Fruit fly (Drosophila melanogaster) whole organism, embryonic: ENCODE data around the gene fw.
A peak's percentile ranks its signal among the peaks of the same experiment; 100 is the strongest.

Source experiments
- Abd-B ChIP-seq: fragments of 200-800 bp; sonication (Bioruptor generic); optimal IDR thresholded peaks from 2 replicates; lab custom pipeline; 2018; ENCODE audit warnings: missing biosample characterization, mild to moderate bottlenecking, missing genetic modification characterization, moderate library complexity
- Bgb ChIP-seq: fragments of 200-800 bp; sonication (Bioruptor generic); IDR thresholded peaks from 2 replicates; pipeline ENCODE4 v1.3.6; 2022; ENCODE audit warnings: missing biosample characterization, missing genetic modification characterization; ENCODE audit not compliant: partially characterized antibody
- Bteb2 ChIP-seq: fragments of 200-800 bp; sonication (Bioruptor generic); optimal IDR thresholded peaks from 2 replicates; lab custom pipeline; 2016; ENCODE audit warnings: missing biosample characterization, missing genetic modification characterization
- C15 ChIP-seq: fragments of 200-800 bp; sonication (Bioruptor generic); IDR thresholded peaks from 3 replicates; pipeline ENCODE4 v1.3.6; 2022; ENCODE audit warnings: missing biosample characterization, missing genetic modification characterization
- CG11560 ChIP-seq: fragments of 200-800 bp; sonication (Bioruptor generic); IDR thresholded peaks from 3 replicates; pipeline ENCODE4 v1.3.6; 2022; ENCODE audit warnings: missing biosample characterization, missing genetic modification characterization
- CG12391 ChIP-seq: fragments of 200-800 bp; sonication (Bioruptor generic); optimal IDR thresholded peaks from 3 replicates; lab custom pipeline; 2018; ENCODE audit warnings: missing biosample characterization, mild to moderate bottlenecking, missing genetic modification characterization, moderate library complexity
- CG15479 ChIP-seq: fragments of 200-800 bp; sonication (Bioruptor generic); optimal IDR thresholded peaks from 3 replicates; lab custom pipeline; 2019; ENCODE audit warnings: missing biosample characterization, mild to moderate bottlenecking, missing genetic modification characterization, moderate library complexity
- CG16813 ChIP-seq: fragments of 200-800 bp; sonication (Bioruptor generic); IDR thresholded peaks from 3 replicates; pipeline ENCODE4 v1.3.6; 2022; ENCODE audit warnings: missing biosample characterization, missing genetic modification characterization; ENCODE audit not compliant: partially characterized antibody
- CG16815 ChIP-seq: fragments of 200-800 bp; sonication (Bioruptor generic); optimal IDR thresholded peaks from 3 replicates; lab custom pipeline; 2017; ENCODE audit warnings: missing biosample characterization, mild to moderate bottlenecking, missing genetic modification characterization
- CG17186 ChIP-seq: fragments of 200-800 bp; sonication (Bioruptor generic); optimal IDR thresholded peaks from 3 replicates; lab custom pipeline; 2017; ENCODE audit warnings: missing biosample characterization, missing genetic modification reagents, missing genetic modification characterization
- CG3281 ChIP-seq: fragments of 200-800 bp; sonication (Bioruptor generic); optimal IDR thresholded peaks from 3 replicates; lab custom pipeline; 2017; ENCODE audit warnings: missing biosample characterization, mild to moderate bottlenecking, missing genetic modification characterization
- CG34224 ChIP-seq: fragments of 200-800 bp; sonication (Bioruptor generic); IDR thresholded peaks from 3 replicates; pipeline ENCODE4 v1.3.6; 2022; ENCODE audit warnings: missing biosample characterization, missing genetic modification characterization; ENCODE audit not compliant: partially characterized antibody
- CG5245 ChIP-seq: fragments of 200-800 bp; sonication (Bioruptor generic); optimal IDR thresholded peaks from 3 replicates; lab custom pipeline; 2016; ENCODE audit warnings: missing biosample characterization, missing genetic modification characterization
- CG6272 ChIP-seq: fragments of 200-800 bp; sonication (Bioruptor generic); IDR thresholded peaks from 2 replicates; pipeline ENCODE4 v1.3.6; 2022; ENCODE audit warnings: missing biosample characterization, missing genetic modification characterization
- D19B ChIP-seq: fragments of 200-800 bp; sonication (Bioruptor generic); optimal IDR thresholded peaks from 2 replicates; lab custom pipeline; 2017; ENCODE audit warnings: missing biosample characterization, mild to moderate bottlenecking, missing genetic modification characterization
- Dll ChIP-seq: fragments of 200-800 bp; sonication (Bioruptor generic); IDR thresholded peaks from 4 replicates; pipeline ENCODE4 v1.3.6; 2022; ENCODE audit warnings: missing biosample characterization, missing genetic modification characterization; ENCODE audit not compliant: partially characterized antibody
- Elba2 ChIP-seq: fragments of 200-800 bp; sonication (Bioruptor generic); optimal IDR thresholded peaks from 3 replicates; lab custom pipeline; 2016; ENCODE audit warnings: missing biosample characterization, missing genetic modification characterization
- Ets97D ChIP-seq: fragments of 200-800 bp; sonication (Bioruptor generic); optimal IDR thresholded peaks from 3 replicates; lab custom pipeline; 2016; ENCODE audit warnings: missing biosample characterization, missing genetic modification characterization
- Gsc ChIP-seq: fragments of 200-800 bp; sonication (Bioruptor generic); IDR thresholded peaks from 2 replicates; pipeline ENCODE4 v1.3.6; 2022; ENCODE audit warnings: missing biosample characterization, missing genetic modification characterization
- HLH3B ChIP-seq: fragments of 200-800 bp; sonication (Bioruptor generic); IDR thresholded peaks from 2 replicates; pipeline ENCODE4 v1.3.6; 2022; ENCODE audit warnings: missing biosample characterization, missing genetic modification characterization
- Hand ChIP-seq: fragments of 200-800 bp; sonication (Bioruptor generic); optimal IDR thresholded peaks from 2 replicates; lab custom pipeline; 2017; ENCODE audit warnings: mild to moderate bottlenecking, missing biosample characterization, missing genetic modification reagents, missing genetic modification characterization
- Hr51 ChIP-seq, 2 experiments: fragments of 200-800 bp; sonication (Bioruptor generic); optimal IDR thresholded peaks; 2 replicates in 1 of 2; 3 replicates in 1 of 2; lab custom pipeline; 2016 to 2018; ENCODE audit warnings: missing biosample characterization in 2 of 2, missing genetic modification characterization in 2 of 2, mild to moderate bottlenecking in 1 of 2, moderate library complexity in 1 of 2
- Hsf ChIP-seq: fragments of 200-800 bp; sonication (Bioruptor generic); optimal IDR thresholded peaks from 3 replicates; lab custom pipeline; 2016; ENCODE audit warnings: missing biosample characterization, missing genetic modification characterization
- Meics ChIP-seq: fragments of 200-800 bp; sonication (Bioruptor generic); optimal IDR thresholded peaks from 2 replicates; lab custom pipeline; 2017; ENCODE audit warnings: missing biosample characterization, mild to moderate bottlenecking, missing genetic modification characterization
- YL-1 ChIP-seq: fragments of 200-800 bp; sonication (Bioruptor generic); optimal IDR thresholded peaks from 3 replicates; lab custom pipeline; 2017; ENCODE audit warnings: missing biosample characterization, mild to moderate bottlenecking, missing genetic modification characterization
- ab ChIP-seq: fragments of 200-800 bp; sonication (Bioruptor generic); optimal IDR thresholded peaks from 2 replicates; lab custom pipeline; 2016; ENCODE audit warnings: missing biosample characterization, missing genetic modification characterization
- chm ChIP-seq: fragments of 200-800 bp; sonication (Bioruptor generic); IDR thresholded peaks from 2 replicates; pipeline ENCODE4 v1.3.6; 2022; ENCODE audit warnings: missing biosample characterization, missing genetic modification characterization
- fd3F ChIP-seq: fragments of 200-800 bp; sonication (Bioruptor generic); optimal IDR thresholded peaks from 2 replicates; lab custom pipeline; 2018; ENCODE audit warnings: missing biosample characterization, mild to moderate bottlenecking, missing genetic modification characterization, moderate library complexity
- fru ChIP-seq: fragments of >200 bp; optimal IDR thresholded peaks from 2 replicates; lab custom pipeline; 2017
- nerfin-1 ChIP-seq: fragments of 200-800 bp; sonication (Bioruptor generic); optimal IDR thresholded peaks from 3 replicates; lab custom pipeline; 2019; ENCODE audit warnings: missing biosample characterization, mild to moderate bottlenecking, missing genetic modification characterization, moderate library complexity
- pzg ChIP-seq: fragments of 200-800 bp; sonication (Bioruptor generic); optimal IDR thresholded peaks from 3 replicates; lab custom pipeline; 2018; ENCODE audit warnings: missing biosample characterization, mild to moderate bottlenecking, missing genetic modification characterization, moderate library complexity
- sens-2 ChIP-seq: fragments of 200-800 bp; sonication (Bioruptor generic); IDR thresholded peaks from 2 replicates; pipeline ENCODE4 v1.3.6; 2022; ENCODE audit warnings: missing biosample characterization, missing genetic modification characterization
- sim ChIP-seq: fragments of 200-800 bp; sonication (Bioruptor generic); IDR thresholded peaks from 2 replicates; pipeline ENCODE4 v1.3.6; 2022; ENCODE audit warnings: missing biosample characterization, missing genetic modification characterization
- sob ChIP-seq: fragments of 200-800 bp; sonication (Bioruptor generic); IDR thresholded peaks from 2 replicates; pipeline ENCODE4 v1.3.6; 2022; ENCODE audit warnings: missing biosample characterization, missing genetic modification characterization
- sug ChIP-seq: fragments of 200-800 bp; optimal IDR thresholded peaks from 2 replicates; lab custom pipeline; 2019; ENCODE audit warnings: missing biosample characterization, mild to moderate bottlenecking, missing genetic modification characterization, moderate library complexity
- tll ChIP-seq, 2 experiments: fragments of 200-800 bp in 1 of 2; fragments of >200 bp in 1 of 2; sonication (Bioruptor generic) in 1 of 2; optimal IDR thresholded peaks; 2 replicates each; lab custom pipeline; 2017 to 2019; ENCODE audit warnings: missing biosample characterization in 2 of 2, missing genetic modification characterization in 2 of 2, mild to moderate bottlenecking in 1 of 2, moderate library complexity in 1 of 2
- trem ChIP-seq: fragments of 200-800 bp; optimal IDR thresholded peaks from 3 replicates; lab custom pipeline; 2019; ENCODE audit warnings: missing biosample characterization, mild to moderate bottlenecking, missing genetic modification characterization, moderate library complexity
- zen ChIP-seq: fragments of 200-800 bp; sonication (Bioruptor generic); optimal IDR thresholded peaks from 3 replicates; lab custom pipeline; 2018; ENCODE audit warnings: missing biosample characterization, mild to moderate bottlenecking, missing genetic modification characterization, moderate library complexity

Gene fw

dm6 chrX:11992668-11993067, 11.0 kb downstream of the fw start, which contains the start of gene CG18130:
CG18130 (minus strand) TSS chrX:11992768.
- TF ChIP-seq Ets97D (GFP tag; lab: Kevin White, UChicago), result no peak
- TF ChIP-seq CG34224 (GFP tag; lab: Robert Waterston, UW), result no peak
- TF ChIP-seq CG5245, result no peak
- no peak for TF ChIP-seq ab
- TF ChIP-seq sens-2 (GFP tag; lab: Robert Waterston, UW), result no peak
- TF ChIP-seq trem (tag; lab: Kevin White, UChicago), result no peak
- no peak for TF ChIP-seq CG16815 (GFP tag; lab: Kevin White, UChicago)
- no peak for TF ChIP-seq YL-1 (GFP tag; lab: Kevin White, UChicago)
- TF ChIP-seq, all 482 proteins: peak for 0

DNA sequence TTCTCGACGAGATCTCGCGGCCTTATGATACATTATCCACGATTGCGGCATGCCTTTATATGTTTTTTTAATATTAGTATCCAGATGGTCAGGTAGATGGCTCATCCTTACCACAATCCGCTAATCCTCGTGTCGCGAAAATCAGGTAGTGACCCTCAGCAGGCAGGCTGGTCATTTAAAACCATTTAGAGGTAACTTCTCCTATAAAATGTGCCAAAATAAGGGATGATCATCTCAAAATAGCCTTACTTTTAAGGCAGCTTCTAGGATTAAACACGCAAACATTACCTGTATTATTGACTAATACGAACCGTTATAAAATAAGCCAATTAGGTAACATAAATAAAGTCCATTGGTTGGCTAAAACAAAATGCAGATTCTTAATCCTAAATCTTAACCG, 14.8 kb downstream of the fw start, which contains the start of gene tsg:
Gene tsg (minus strand): TSS at position 37 of the 400 bp plus-strand sequence.
- TF ChIP-seq Hsf, result no peak
- no peak for TF ChIP-seq CG12391 (tag; lab: Kevin White, UChicago)
- TF ChIP-seq CG16813, result no peak
- peak; percentile 88 for TF ChIP-seq zen (tag; lab: Kevin White, UChicago)
- TF ChIP-seq D19B (GFP tag; lab: Kevin White, UChicago), result no peak
- TF ChIP-seq CG15479, result peak; percentile 52
- TF ChIP-seq Elba2, result peak; percentile 26
- TF ChIP-seq Gsc (GFP tag; lab: Robert Waterston, UW), result no peak
- TF ChIP-seq sug (tag; lab: Kevin White, UChicago), result no peak
- TF ChIP-seq nerfin-1 (tag; lab: Kevin White, UChicago), result no peak
- peak in 1 of 2 experiments; percentile 79 for TF ChIP-seq tll (GFP tag; optimal IDR thresholded peaks at IDR 0.05; lab: Kevin White, UChicago)
- no peak for TF ChIP-seq Hand (GFP tag; lab: Kevin White, UChicago)
- no peak for TF ChIP-seq CG11560 (tag; lab: Robert Waterston, UW)
- TF ChIP-seq chm, result no peak
- no peak for TF ChIP-seq CG6272 (GFP tag; lab: Robert Waterston, UW)
- TF ChIP-seq CG3281 (GFP tag; lab: Kevin White, UChicago), result no peak

DNA sequence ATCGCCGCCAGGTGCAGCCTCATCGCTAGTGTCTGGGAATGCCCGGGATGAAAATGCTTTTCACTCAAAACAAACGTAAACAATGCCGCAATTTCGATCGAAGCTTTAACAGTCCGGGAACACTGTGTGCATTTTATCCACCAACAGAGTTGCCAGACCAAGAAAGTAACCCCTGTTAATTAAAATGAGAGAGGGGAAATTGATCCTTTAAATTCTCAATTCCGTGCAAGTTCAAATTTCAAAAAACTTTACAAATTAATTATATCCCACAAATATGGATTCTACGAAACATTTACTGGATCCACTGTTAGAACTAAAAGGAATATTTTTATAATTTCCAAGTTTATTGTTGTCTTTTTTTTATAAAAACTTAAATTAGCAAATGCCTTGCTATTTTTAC, 16.1 kb downstream of the fw start, which contains the start of gene gd:
Gene gd (minus strand): TSS at position 101 of the 400 bp plus-strand sequence.
- TF ChIP-seq fru (lab: Kevin White, UChicago), result no peak
- TF ChIP-seq sob (GFP tag; lab: Robert Waterston, UW), result no peak
- no peak for TF ChIP-seq sim (GFP tag; lab: Robert Waterston, UW)
- TF ChIP-seq CG17186 (GFP tag; lab: Kevin White, UChicago), result no peak
- no peak for TF ChIP-seq Abd-B (GFP tag; lab: Kevin White, UChicago)
- TF ChIP-seq pzg (GFP tag; lab: Kevin White, UChicago), result no peak
- TF ChIP-seq D19B (GFP tag; lab: Kevin White, UChicago), result no peak
- no peak for TF ChIP-seq Meics (GFP tag; lab: Kevin White, UChicago)
- no peak for TF ChIP-seq C15
- no peak for TF ChIP-seq HLH3B (GFP tag; lab: Robert Waterston, UW)
- no peak for TF ChIP-seq fd3F
- no peak for TF ChIP-seq Bgb (GFP tag; lab: Robert Waterston, UW)
- no peak for TF ChIP-seq Bteb2 (GFP tag; lab: Kevin White, UChicago)
- TF ChIP-seq Dll, result no peak
- TF ChIP-seq Hr51 (GFP tag; optimal IDR thresholded peaks at IDR 0.05; lab: Kevin White, UChicago), result no peak
